Fruit fly (Drosophila melanogaster): ENCODE data around the gene CG2211.

- peak; percentile 69 for TF ChIP-seq CG3919 (GFP tag; optimal IDR thresholded peaks at IDR 0.05)
- TF ChIP-seq salr (GFP tag; optimal IDR thresholded peaks at IDR 0.05), result no peak
- peak; percentile 60 for TF ChIP-seq CG31627 (GFP tag; optimal IDR thresholded peaks at IDR 0.05)
- no peak for TF ChIP-seq ss (GFP tag; optimal IDR thresholded peaks at IDR 0.05)
- no peak for TF ChIP-seq Blimp-1 (GFP tag; optimal IDR thresholded peaks at IDR 0.05)
- peak; percentile 85 for TF ChIP-seq eg (GFP tag; IDR thresholded peaks at IDR 0.05)
- peak; percentile 17 for TF ChIP-seq CG6792 (GFP tag; optimal IDR thresholded peaks at IDR 0.05)
- peak; percentile 16 for TF ChIP-seq CG10669 (GFP tag; optimal IDR thresholded peaks at IDR 0.05)
- TF ChIP-seq lz (GFP tag; optimal IDR thresholded peaks at IDR 0.05), result peak; percentile 61
- TF ChIP-seq cyc (GFP tag; optimal IDR thresholded peaks at IDR 0.05), result peak; percentile 56
Measured at dm6 chr3L:1335428-1335764, 237 bp upstream of the CG2211 start.

All from whole organism, prepupa.